Fruit fly (Drosophila melanogaster): ENCODE data around the gene grn.

grn gene

dm6 chr3R:8206628-8207275, 25.5 kb upstream of the grn start (continued):
- TF ChIP-seq pita (GFP tag; optimal IDR thresholded peaks at IDR 0.05) (no peak), CG4282 (GFP tag; optimal IDR thresholded peaks at IDR 0.05) (no peak), CrebB (tag; optimal IDR thresholded peaks at IDR 0.05) (no peak), CG7357 (GFP tag; IDR thresholded peaks at IDR 0.05) (no peak), yki (optimal IDR thresholded peaks at IDR 0.05) (no peak), CG30403 (GFP tag; optimal IDR thresholded peaks at IDR 0.05) (peak; percentile 59), ewg (GFP tag; optimal IDR thresholded peaks at IDR 0.05) (no peak), D19A (tag; optimal IDR thresholded peaks at IDR 0.05) (peak; percentile 47), CG11695 (GFP tag; IDR thresholded peaks at IDR 0.05) (peak; percentile 65), HmgZ (tag; optimal IDR thresholded peaks at IDR 0.05) (peak; percentile 22), CG32532 (GFP tag; IDR thresholded peaks at IDR 0.05) (peak; percentile 26; the same call in 1 of the 2 replicates), Meics (GFP tag; optimal IDR thresholded peaks at IDR 0.05) (peak; percentile 51), ara (GFP tag; IDR thresholded peaks at IDR 0.05) (peak; percentile 48; the same call in 1 of the 2 replicates), CG11398 (GFP tag; optimal IDR thresholded peaks at IDR 0.05) (no peak), Optix (GFP tag; IDR thresholded peaks at IDR 0.05) (no peak), CG15479 (GFP tag; optimal IDR thresholded peaks at IDR 0.05) (no peak), Hr51 (GFP tag; optimal IDR thresholded peaks at IDR 0.05) (peak in 1 of 2 experiments; percentile 77), insv (GFP tag; optimal IDR thresholded peaks at IDR 0.05) (no peak), Neu2 (GFP tag; optimal IDR thresholded peaks at IDR 0.05; ENCODE audit: borderline replicate concordance) (no peak), CG8924 (tag; optimal IDR thresholded peaks at IDR 0.05) (peak; percentile 72), gcm2 (GFP tag; optimal IDR thresholded peaks at IDR 0.05) (no peak), CG11723 (GFP tag; optimal IDR thresholded peaks at IDR 0.05) (no peak), CG34422 (GFP tag; IDR thresholded peaks at IDR 0.05) (0 out of 3 replicates have a peak, but pooled peaks have one; percentile 50), CG15696 (tag; optimal IDR thresholded peaks at IDR 0.05) (no peak), C15 (GFP tag; IDR thresholded peaks at IDR 0.05) (no peak), Fer1 (GFP tag; optimal IDR thresholded peaks at IDR 0.05) (peak; percentile 51), CG13775 (GFP tag; optimal IDR thresholded peaks at IDR 0.05) (peak; percentile 30), CG15073 (GFP tag; optimal IDR thresholded peaks at IDR 0.05) (no peak), Nf-YB (GFP tag; optimal IDR thresholded peaks at IDR 0.05) (no peak), HLH54F (GFP tag; optimal IDR thresholded peaks at IDR 0.05) (peak; percentile 40), CG16815 (GFP tag; optimal IDR thresholded peaks at IDR 0.05) (peak; percentile 26), CG43689 (GFP tag; IDR thresholded peaks at IDR 0.05) (no peak), CG12942 (GFP tag; optimal IDR thresholded peaks at IDR 0.05) (no peak), gt (GFP tag; IDR thresholded peaks at IDR 0.05) (no peak), CG2712 (tag; optimal IDR thresholded peaks at IDR 0.05) (peak; percentile 72), jing (GFP tag; optimal IDR thresholded peaks at IDR 0.05) (peak; percentile 43), CG6689 (GFP tag; IDR thresholded peaks at IDR 0.05) (peak; percentile 58), CG14667 (GFP tag; IDR thresholded peaks at IDR 0.05) (0 out of 2 replicates have a peak, but pooled peaks have one; percentile 12), ase (GFP tag; IDR thresholded peaks at IDR 0.05) (no peak), toy (GFP tag; IDR thresholded peaks at IDR 0.05) (no peak), CG16863 (GFP tag; optimal IDR thresholded peaks at IDR 0.05) (no peak), CTCF (GFP tag; optimal IDR thresholded peaks at IDR 0.05) (no peak), br (optimal IDR thresholded peaks at IDR 0.05) (no peak), CG9932 (GFP tag; IDR thresholded peaks at IDR 0.05) (peak; percentile 42), Hmx (GFP tag; optimal IDR thresholded peaks at IDR 0.05) (no peak), Dip3 (GFP tag; optimal IDR thresholded peaks at IDR 0.05) (peak; percentile 37), sd (tag; optimal IDR thresholded peaks at IDR 0.05) (no peak), CG4360 (GFP tag; IDR thresholded peaks at IDR 0.05) (no peak), Elba2 (GFP tag; optimal IDR thresholded peaks at IDR 0.05) (no peak), Bgb (GFP tag; IDR thresholded peaks at IDR 0.05; ENCODE audit: partially characterized antibody) (no peak), crp (GFP tag; optimal IDR thresholded peaks at IDR 0.05) (no peak), kay (GFP tag; optimal IDR thresholded peaks at IDR 0.05) (no peak)

Data from whole organism, embryonic.